Fruit fly (Drosophila melanogaster) whole organism, prepupa: ENCODE data around the gene CG32647.

Source experiments
- Blimp-1 ChIP-seq: fragments of 200-800 bp; sonication (Bioruptor generic); optimal IDR thresholded peaks from 3 replicates; lab custom pipeline; 2017; ENCODE audit warnings: missing biosample characterization, missing genetic modification characterization, mild to moderate bottlenecking, moderate library complexity, missing genetic modification reagents
- CG10631 ChIP-seq: fragments of 200-800 bp; sonication (Bioruptor generic); optimal IDR thresholded peaks from 2 replicates; lab custom pipeline; 2016; ENCODE audit warnings: missing biosample characterization, missing genetic modification characterization
- CG11762 ChIP-seq: fragments of 200-800 bp; sonication (Bioruptor generic); optimal IDR thresholded peaks from 3 replicates; lab custom pipeline; 2016; ENCODE audit warnings: missing biosample characterization, missing genetic modification characterization; ENCODE audit not compliant: insufficient read depth
- CG11902 ChIP-seq: fragments of 200-800 bp; sonication (Bioruptor generic); optimal IDR thresholded peaks from 3 replicates; lab custom pipeline; 2016; ENCODE audit warnings: missing biosample characterization, missing genetic modification characterization
- CG15336 ChIP-seq: fragments of 200-800 bp; sonication (Bioruptor generic); IDR thresholded peaks from 2 replicates; pipeline ENCODE4 v1.3.6; 2022; ENCODE audit warnings: missing biosample characterization, missing genetic modification characterization
- CG1621 ChIP-seq: fragments of 200-800 bp; sonication (Bioruptor generic); optimal IDR thresholded peaks from 3 replicates; lab custom pipeline; 2018; ENCODE audit warnings: missing biosample characterization, mild to moderate bottlenecking, missing genetic modification characterization
- CG16779 ChIP-seq: fragments of 200-800 bp; sonication (Bioruptor generic); optimal IDR thresholded peaks from 3 replicates; lab custom pipeline; 2017; ENCODE audit warnings: missing biosample characterization, mild to moderate bottlenecking, missing genetic modification characterization
- CG3032 ChIP-seq: fragments of 200-800 bp; optimal IDR thresholded peaks from 2 replicates; lab custom pipeline; 2019; ENCODE audit warnings: missing biosample characterization, mild to moderate bottlenecking, missing genetic modification characterization, moderate library complexity
- CG31627 ChIP-seq: fragments of 200-800 bp; sonication (Bioruptor generic); optimal IDR thresholded peaks from 3 replicates; lab custom pipeline; 2016; ENCODE audit warnings: missing biosample characterization, missing genetic modification characterization
- CG34406 ChIP-seq: fragments of 200-800 bp; sonication (Bioruptor generic); optimal IDR thresholded peaks from 3 replicates; lab custom pipeline; 2016; ENCODE audit warnings: missing biosample characterization, missing genetic modification characterization
- CG3919 ChIP-seq: fragments of 200-800 bp; sonication (Bioruptor generic); optimal IDR thresholded peaks from 3 replicates; lab custom pipeline; 2016; ENCODE audit warnings: missing biosample characterization, missing genetic modification characterization
- CG6792 ChIP-seq: fragments of 200-800 bp; sonication (Bioruptor generic); optimal IDR thresholded peaks from 3 replicates; lab custom pipeline; 2016; ENCODE audit warnings: missing biosample characterization, missing genetic modification characterization
- CG6854 ChIP-seq: fragments of 200-800 bp; sonication (Bioruptor generic); optimal IDR thresholded peaks from 2 replicates; lab custom pipeline; 2017; ENCODE audit warnings: missing biosample characterization, mild to moderate bottlenecking, missing genetic modification characterization
- CG9139 ChIP-seq: fragments of 200-800 bp; sonication (Bioruptor generic); optimal IDR thresholded peaks from 3 replicates; lab custom pipeline; 2017; ENCODE audit warnings: missing biosample characterization, mild to moderate bottlenecking, missing genetic modification characterization
- Eip78C ChIP-seq: fragments of 200-800 bp; sonication (Bioruptor generic); peaks from one replicate; lab custom pipeline; 2016; ENCODE audit warnings: missing biosample characterization, missing genetic modification characterization
- Ets21C ChIP-seq: fragments of 200-800 bp; sonication (Bioruptor generic); optimal IDR thresholded peaks from 3 replicates; lab custom pipeline; 2016; ENCODE audit warnings: missing biosample characterization, missing genetic modification characterization
- Ets96B ChIP-seq: fragments of 200-800 bp; optimal IDR thresholded peaks from 2 replicates; lab custom pipeline; 2019; ENCODE audit warnings: missing biosample characterization, mild to moderate bottlenecking, missing genetic modification characterization, moderate library complexity
- Gug ChIP-seq: fragments of 200-800 bp; sonication (Bioruptor generic); IDR thresholded peaks from 2 replicates; pipeline ENCODE4 v1.3.6; 2022; ENCODE audit warnings: missing biosample characterization, missing genetic modification characterization
- Hr39 ChIP-seq: fragments of 200-800 bp; sonication (Bioruptor generic); optimal IDR thresholded peaks from 2 replicates; lab custom pipeline; 2016; ENCODE audit warnings: missing biosample characterization, missing genetic modification characterization
- Hr4 ChIP-seq: fragments of 200-800 bp; sonication (Bioruptor generic); optimal IDR thresholded peaks from 3 replicates; lab custom pipeline; 2016; ENCODE audit warnings: missing biosample characterization, missing genetic modification characterization
- OdsH ChIP-seq: fragments of 200-800 bp; sonication (Bioruptor generic); optimal IDR thresholded peaks from 3 replicates; lab custom pipeline; 2016; ENCODE audit warnings: missing biosample characterization, missing genetic modification characterization
- Smox ChIP-seq: fragments of 200-800 bp; sonication (Bioruptor generic); optimal IDR thresholded peaks from 3 replicates; lab custom pipeline; 2016; ENCODE audit warnings: missing biosample characterization, missing genetic modification characterization
- Sox102F ChIP-seq: fragments of 200-800 bp; sonication (Bioruptor generic); optimal IDR thresholded peaks from 2 replicates; lab custom pipeline; 2016; ENCODE audit warnings: missing biosample characterization, mild to moderate bottlenecking, missing genetic modification characterization
- Sox14 ChIP-seq: fragments of 200-800 bp; sonication (Bioruptor generic); optimal IDR thresholded peaks from 3 replicates; lab custom pipeline; 2016; ENCODE audit warnings: missing biosample characterization, missing genetic modification characterization
- acj6 ChIP-seq: fragments of 200-800 bp; sonication (Bioruptor generic); optimal IDR thresholded peaks from 3 replicates; lab custom pipeline; 2016; ENCODE audit warnings: missing biosample characterization, missing genetic modification characterization
- cyc ChIP-seq: fragments of 200-800 bp; sonication (Bioruptor generic); optimal IDR thresholded peaks from 3 replicates; lab custom pipeline; 2016; ENCODE audit warnings: missing biosample characterization, missing genetic modification characterization
- dac ChIP-seq: fragments of 200-800 bp; sonication (Bioruptor generic); optimal IDR thresholded peaks from 2 replicates; lab custom pipeline; 2017; ENCODE audit warnings: missing biosample characterization, mild to moderate bottlenecking, missing genetic modification characterization
- dsx ChIP-seq: fragments of 200-800 bp; optimal IDR thresholded peaks from 3 replicates; lab custom pipeline; 2019; ENCODE audit warnings: missing biosample characterization, mild to moderate bottlenecking, missing genetic modification characterization, moderate library complexity; ENCODE audit not compliant: poor library complexity, severe bottlenecking
- eg ChIP-seq: fragments of 200-800 bp; sonication (Bioruptor generic); IDR thresholded peaks from 3 replicates; pipeline ENCODE4 v1.3.6; 2022; ENCODE audit warnings: missing biosample characterization, missing genetic modification characterization
- fd59A ChIP-seq: fragments of 200-800 bp; sonication (Bioruptor generic); optimal IDR thresholded peaks from 2 replicates; lab custom pipeline; 2017; ENCODE audit warnings: missing biosample characterization, mild to moderate bottlenecking, missing genetic modification characterization, missing genetic modification reagents
- fd85E ChIP-seq: fragments of 200-800 bp; sonication (Bioruptor generic); optimal IDR thresholded peaks from 3 replicates; lab custom pipeline; 2016; ENCODE audit warnings: missing biosample characterization, missing genetic modification characterization
- fkh ChIP-seq: fragments of 200-800 bp; sonication (Bioruptor generic); optimal IDR thresholded peaks from 3 replicates; lab custom pipeline; 2017; ENCODE audit warnings: missing biosample characterization, mild to moderate bottlenecking, missing genetic modification characterization, moderate library complexity
- net ChIP-seq: fragments of 200-800 bp; sonication (Bioruptor generic); optimal IDR thresholded peaks from 3 replicates; lab custom pipeline; 2016; ENCODE audit warnings: missing biosample characterization, missing genetic modification characterization
- salr ChIP-seq, 2 experiments: fragments of 200-800 bp; sonication (Bioruptor generic); optimal IDR thresholded peaks; 3 replicates each; lab custom pipeline; 2016 to 2018; ENCODE audit warnings: missing biosample characterization in 2 of 2, missing genetic modification characterization in 2 of 2, mild to moderate bottlenecking in 1 of 2
- spab ChIP-seq: fragments of 200-800 bp; sonication (Bioruptor generic); optimal IDR thresholded peaks from 2 replicates; lab custom pipeline; 2017; ENCODE audit warnings: missing biosample characterization, mild to moderate bottlenecking, missing genetic modification characterization, missing genetic modification reagents
- ss ChIP-seq, 2 experiments: fragments of 200-800 bp; sonication (Bioruptor generic); optimal IDR thresholded peaks; 2 replicates in 1 of 2; 3 replicates in 1 of 2; lab custom pipeline; 2017 to 2018; ENCODE audit warnings: mild to moderate bottlenecking in 2 of 2, missing biosample characterization in 2 of 2, missing genetic modification characterization in 2 of 2, moderate library complexity in 1 of 2
- svp ChIP-seq: fragments of 200-800 bp; sonication (Bioruptor generic); peaks from one replicate; lab custom pipeline; 2016; ENCODE audit warnings: missing biosample characterization, missing genetic modification characterization
- topi ChIP-seq: fragments of 200-800 bp; sonication (Bioruptor generic); optimal IDR thresholded peaks from 3 replicates; lab custom pipeline; 2016; ENCODE audit warnings: missing biosample characterization, missing genetic modification characterization

Gene CG32647

dm6 chrX:12749891-12750581 is 34.7 kb downstream of the CG32647 start (continued):
- no peak for TF ChIP-seq CG11762 (GFP tag; lab: Kevin White, UChicago)
- TF ChIP-seq fd59A (GFP tag; lab: Kevin White, UChicago): no peak
- no peak for TF ChIP-seq net (GFP tag; lab: Kevin White, UChicago)
- TF ChIP-seq CG11902 (GFP tag; lab: Kevin White, UChicago): no peak
- no peak for TF ChIP-seq Hr39
- peak; percentile 15 for TF ChIP-seq Hr4 (GFP tag; lab: Kevin White, UChicago)
- TF ChIP-seq CG6792 (GFP tag; lab: Kevin White, UChicago): no peak
- peak; percentile 22 for TF ChIP-seq Sox102F (GFP tag; lab: Kevin White, UChicago)
- peak; percentile 58 for TF ChIP-seq CG9139
- TF ChIP-seq CG10631 (GFP tag; lab: Kevin White, UChicago): no peak
- TF ChIP-seq CG6854 (GFP tag; lab: Kevin White, UChicago): no peak
- no peak for TF ChIP-seq CG34406
- peak; percentile 9 for TF ChIP-seq CG16779 (tag; lab: Kevin White, UChicago)
- peak; percentile 43 for TF ChIP-seq Ets96B (tag; lab: Kevin White, UChicago)
- peak; percentile 70 for TF ChIP-seq eg (GFP tag; lab: Robert Waterston, UW)
- TF ChIP-seq CG31627 (GFP tag; lab: Kevin White, UChicago): no peak
- TF ChIP-seq CG3032 (tag; lab: Kevin White, UChicago): peak; percentile 11
- no peak for TF ChIP-seq dac (GFP tag; lab: Kevin White, UChicago)
- TF ChIP-seq svp: no peak
- no peak for TF ChIP-seq Smox (GFP tag; lab: Kevin White, UChicago)
- TF ChIP-seq dsx (GFP tag; lab: Kevin White, UChicago): peak; percentile 58
- TF ChIP-seq topi (GFP tag; lab: Kevin White, UChicago): no peak
- no peak; the same call in 1 of the 2 replicates for TF ChIP-seq Gug (GFP tag; lab: Robert Waterston, UW)
- peak; percentile 6 for TF ChIP-seq spab
- TF ChIP-seq acj6 (GFP tag; lab: Kevin White, UChicago): no peak
- no peak for TF ChIP-seq salr (GFP tag; optimal IDR thresholded peaks at IDR 0.05; lab: Kevin White, UChicago)
- peak; percentile 77 for TF ChIP-seq fkh
- peak; percentile 69 for TF ChIP-seq CG15336 (GFP tag; lab: Robert Waterston, UW)
- no peak for TF ChIP-seq Blimp-1
- TF ChIP-seq Eip78C (GFP tag; lab: Kevin White, UChicago): peak; percentile 60
- TF ChIP-seq CG1621 (tag; lab: Kevin White, UChicago): peak; percentile 52
- no peak for TF ChIP-seq OdsH (GFP tag; lab: Kevin White, UChicago)
- no peak for TF ChIP-seq cyc (GFP tag; lab: Kevin White, UChicago)
- no peak for TF ChIP-seq Sox14 (GFP tag; lab: Kevin White, UChicago)
- TF ChIP-seq, all 60 proteins: peak for 21

- TF ChIP-seq CG3919 (GFP tag; lab: Kevin White, UChicago) (no peak), ss (GFP tag; optimal IDR thresholded peaks at IDR 0.05; lab: Kevin White, UChicago) (peak in 1 of 2 experiments; percentile 13), Ets21C (GFP tag; lab: Kevin White, UChicago) (no peak), CG10631 (GFP tag; lab: Kevin White, UChicago) (no peak), Ets96B (tag; lab: Kevin White, UChicago) (no peak), fd85E (GFP tag; lab: Kevin White, UChicago) (no peak)
These were observed 35.8 kb downstream of the CG32647 start for dm6 chrX:12748967-12749366.
